Worm (Caenorhabditis elegans) whole organism, L4/young adult: Measurements from ENCODE around the gene acr-9.

Experiments
- W03F9.2 ChIP-seq: fragments of 150-350 bp; optimal IDR thresholded peaks from 2 replicates; lab custom pipeline; 2014; ENCODE audit warnings: missing biosample characterization, missing genetic modification characterization
- him-1 ChIP-seq: sonication (generic microtip); optimal IDR thresholded peaks from 2 replicates; lab custom pipeline; 2016; ENCODE audit warnings: missing genotype, missing genetic modification reagents, missing genetic modification characterization, missing compliant biosample characterization

DNA sequence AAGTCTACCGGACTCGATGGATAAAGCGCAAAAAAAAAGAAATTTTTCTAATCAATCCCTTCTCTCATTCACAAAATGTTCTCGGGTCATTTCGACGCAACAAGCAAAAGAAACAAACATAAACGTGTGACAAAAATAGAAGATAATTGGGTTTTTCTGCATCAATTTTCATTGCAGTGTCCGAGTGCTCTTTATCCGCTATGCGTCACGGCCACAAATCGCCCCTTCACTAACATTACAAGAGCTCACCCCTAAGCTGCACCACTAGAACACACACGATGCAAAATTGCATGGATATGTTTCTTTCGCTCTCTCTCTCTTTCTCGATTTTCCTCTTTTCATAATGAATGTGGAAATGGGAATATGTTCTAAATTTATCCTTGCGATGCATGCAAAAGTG lies 49.5 kb upstream of the acr-9 start:
- TF ChIP-seq him-1 (tag; lab: Kevin White, UChicago) (no peak), W03F9.2 (tag; lab: Kevin White, UChicago) (no peak)
